Worm (Caenorhabditis elegans) whole organism, L3 larva: ENCODE data around the gene cua-1.

ENCODE experiments used
- R02D3.7 ChIP-seq: fragments of 150-350 bp; optimal IDR thresholded peaks from 2 replicates; lab custom pipeline; 2014; ENCODE audit warnings: missing biosample characterization, missing genetic modification characterization
- ama-1 ChIP-seq: fragments of 150-350 bp; optimal IDR thresholded peaks from 2 replicates; lab custom pipeline; 2018
- ceh-16 ChIP-seq: sonication (generic microtip); optimal IDR thresholded peaks from 2 replicates; lab custom pipeline; 2017; ENCODE audit warnings: missing biosample characterization, missing genetic modification characterization
- ceh-28 ChIP-seq: fragments of 150-350 bp; optimal IDR thresholded peaks from 2 replicates; lab custom pipeline; 2014; ENCODE audit warnings: missing biosample characterization, missing genetic modification reagents, missing genetic modification characterization
- ceh-82 ChIP-seq: fragments of 150-350 bp; optimal IDR thresholded peaks from 2 replicates; lab custom pipeline; 2014; ENCODE audit warnings: missing biosample characterization, missing genetic modification characterization
- ceh-9 ChIP-seq: sonication (generic microtip); optimal IDR thresholded peaks from 2 replicates; lab custom pipeline; 2018; ENCODE audit warnings: missing biosample characterization, missing genetic modification characterization
- egl-27 ChIP-seq: sonication (generic microtip); optimal IDR thresholded peaks from 4 replicates; lab custom pipeline; 2017; ENCODE audit warnings: missing biosample characterization, missing genetic modification reagents, missing genetic modification characterization
- elt-1 ChIP-seq: fragments of 150-350 bp; optimal IDR thresholded peaks from 2 replicates; lab custom pipeline; 2014; ENCODE audit warnings: missing biosample characterization, missing genetic modification characterization
- elt-2 ChIP-seq: sonication (generic microtip); optimal IDR thresholded peaks from 2 replicates; lab custom pipeline; 2016; ENCODE audit warnings: missing genetic modification reagents, mild to moderate bottlenecking, missing genetic modification characterization, missing compliant biosample characterization
- elt-3 ChIP-seq, 3 experiments: fragments of 150-350 bp in 1 of 3; sonication (generic microtip) in 2 of 3; optimal IDR thresholded peaks; 2 replicates in 2 of 3; 4 replicates in 1 of 3; lab custom pipeline; 2014 to 2017; ENCODE audit warnings: missing biosample characterization in 3 of 3, missing genetic modification characterization in 3 of 3
- fkh-10 ChIP-seq: sonication (generic microtip); optimal IDR thresholded peaks from 2 replicates; lab custom pipeline; 2017; ENCODE audit warnings: missing biosample characterization, missing genetic modification reagents, missing genetic modification characterization
- fkh-2 ChIP-seq: fragments of 150-350 bp; optimal IDR thresholded peaks from 2 replicates; lab custom pipeline; 2014; ENCODE audit warnings: missing biosample characterization, missing genetic modification reagents, missing genetic modification characterization
- fos-1 ChIP-seq: fragments of 150-350 bp; optimal IDR thresholded peaks from 2 replicates; lab custom pipeline; 2014; ENCODE audit warnings: missing biosample characterization, missing genetic modification characterization
- hmg-11 ChIP-seq: sonication (generic microtip); optimal IDR thresholded peaks from 2 replicates; lab custom pipeline; 2016; ENCODE audit warnings: missing genetic modification characterization, missing compliant biosample characterization
- lin-15B ChIP-seq: fragments of 150-350 bp; optimal IDR thresholded peaks from 2 replicates; lab custom pipeline; 2014; ENCODE audit warnings: missing biosample characterization, missing genetic modification characterization
- lin-39 ChIP-seq: fragments of 150-350 bp; optimal IDR thresholded peaks from 2 replicates; lab custom pipeline; 2018; ENCODE audit warnings: missing biosample characterization, missing genetic modification reagents, missing genetic modification characterization
- lsy-12 ChIP-seq: sonication (generic microtip); optimal IDR thresholded peaks from 2 replicates; lab custom pipeline; 2016; ENCODE audit warnings: mild to moderate bottlenecking, missing genetic modification characterization, missing compliant biosample characterization
- mml-1 ChIP-seq: fragments of 150-350 bp; sonication (generic microtip); optimal IDR thresholded peaks from 3 replicates; lab custom pipeline; 2014; ENCODE audit warnings: missing biosample characterization, missing genetic modification characterization
- nfya-1 ChIP-seq: sonication (generic microtip); optimal IDR thresholded peaks from 2 replicates; lab custom pipeline; 2017; ENCODE audit warnings: missing genetic modification characterization, mild to moderate bottlenecking, missing compliant biosample characterization, antibody characterized with exemption, moderate library complexity; ENCODE audit not compliant: insufficient read depth
- nhr-12 ChIP-seq: fragments of 150-350 bp; optimal IDR thresholded peaks from 2 replicates; lab custom pipeline; 2014; ENCODE audit warnings: missing biosample characterization, missing genetic modification characterization
- nhr-23 ChIP-seq: fragments of 150-350 bp; optimal IDR thresholded peaks from 2 replicates; lab custom pipeline; 2014; ENCODE audit warnings: missing biosample characterization, missing genetic modification reagents, missing genetic modification characterization
- nhr-25 ChIP-seq: sonication (generic microtip); optimal IDR thresholded peaks from 2 replicates; lab custom pipeline; 2017; ENCODE audit warnings: missing biosample characterization, missing genetic modification characterization
- nhr-28 ChIP-seq: fragments of 150-350 bp; optimal IDR thresholded peaks from 2 replicates; lab custom pipeline; 2014; ENCODE audit warnings: missing biosample characterization, missing genetic modification characterization
- nhr-43 ChIP-seq: sonication (generic microtip); optimal IDR thresholded peaks from 2 replicates; lab custom pipeline; 2016; ENCODE audit warnings: mild to moderate bottlenecking, missing genetic modification characterization, missing compliant biosample characterization; ENCODE audit not compliant: poor library complexity, severe bottlenecking
- nhr-67 ChIP-seq: fragments of 150-350 bp; optimal IDR thresholded peaks from 2 replicates; lab custom pipeline; 2014; ENCODE audit warnings: missing biosample characterization, missing genetic modification characterization
- nhr-76 ChIP-seq: fragments of 150-350 bp; sonication (generic microtip); optimal IDR thresholded peaks from 5 replicates; lab custom pipeline; 2014; ENCODE audit warnings: missing biosample characterization, missing genetic modification characterization
- nhr-77 ChIP-seq: fragments of 150-350 bp; optimal IDR thresholded peaks from 2 replicates; lab custom pipeline; 2014; ENCODE audit warnings: missing biosample characterization, missing genetic modification characterization
- pha-4 ChIP-seq: fragments of 150-350 bp; optimal IDR thresholded peaks from 2 replicates; lab custom pipeline; 2014; ENCODE audit warnings: missing biosample characterization, missing genetic modification reagents, missing genetic modification characterization
- pqm-1 ChIP-seq: fragments of 150-350 bp; optimal IDR thresholded peaks from 2 replicates; lab custom pipeline; 2017; ENCODE audit warnings: missing biosample characterization, missing genetic modification characterization, inconsistent platforms
- skn-1 ChIP-seq: fragments of 150-350 bp; optimal IDR thresholded peaks from 2 replicates; lab custom pipeline; 2014; ENCODE audit warnings: missing biosample characterization, missing genetic modification characterization
- snpc-4 ChIP-seq: fragments of 150-350 bp; optimal IDR thresholded peaks from 2 replicates; lab custom pipeline; 2014; ENCODE audit warnings: missing biosample characterization, missing genetic modification characterization
- tbx-2 ChIP-seq: sonication (generic microtip); optimal IDR thresholded peaks from 2 replicates; lab custom pipeline; 2016; ENCODE audit warnings: mild to moderate bottlenecking, missing genetic modification characterization, missing compliant biosample characterization
- unc-39 ChIP-seq: sonication (generic microtip); optimal IDR thresholded peaks from 4 replicates; lab custom pipeline; 2017; ENCODE audit warnings: missing biosample characterization, missing genetic modification characterization
- ztf-11 ChIP-seq: fragments of 150-350 bp; optimal IDR thresholded peaks from 2 replicates; lab custom pipeline; 2014; ENCODE audit warnings: missing biosample characterization, missing genetic modification characterization

The cua-1 gene

DNA sequence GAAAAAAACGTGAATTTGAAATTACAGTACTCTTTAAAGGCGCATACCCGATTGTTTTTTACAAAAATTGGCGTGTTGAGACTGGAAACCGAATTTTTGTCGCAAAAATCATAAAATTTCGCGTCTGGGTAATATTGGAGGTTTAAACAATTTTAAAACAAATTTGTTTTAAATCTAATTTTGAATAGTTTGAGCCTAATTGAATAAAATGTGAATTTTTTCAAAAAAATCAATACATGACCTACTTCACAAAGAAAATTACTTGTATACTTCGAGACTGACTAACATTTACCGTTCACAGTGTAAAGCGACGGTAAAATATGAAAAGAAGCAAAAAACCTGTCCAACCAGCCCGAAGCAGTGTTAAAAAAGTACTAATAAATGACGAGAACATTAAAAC is 2.2 kb upstream of the cua-1 start:
- TF ChIP-seq ama-1 (lab: Kevin White, UChicago) = peak; percentile 7
- TF ChIP-seq R02D3.7 (tag; lab: Kevin White, UChicago) = no peak
- peak; percentile 5 for TF ChIP-seq nhr-23 (tag; lab: Kevin White, UChicago)
- TF ChIP-seq ceh-28 (tag; lab: Kevin White, UChicago) = peak; percentile 58
- TF ChIP-seq ceh-9 (tag; lab: Kevin White, UChicago) = no peak
- TF ChIP-seq tbx-2 (tag; lab: Kevin White, UChicago) = no peak
- no peak for TF ChIP-seq nhr-28 (tag; lab: Kevin White, UChicago)
- TF ChIP-seq, all 47 proteins: peak for 3

DNA sequence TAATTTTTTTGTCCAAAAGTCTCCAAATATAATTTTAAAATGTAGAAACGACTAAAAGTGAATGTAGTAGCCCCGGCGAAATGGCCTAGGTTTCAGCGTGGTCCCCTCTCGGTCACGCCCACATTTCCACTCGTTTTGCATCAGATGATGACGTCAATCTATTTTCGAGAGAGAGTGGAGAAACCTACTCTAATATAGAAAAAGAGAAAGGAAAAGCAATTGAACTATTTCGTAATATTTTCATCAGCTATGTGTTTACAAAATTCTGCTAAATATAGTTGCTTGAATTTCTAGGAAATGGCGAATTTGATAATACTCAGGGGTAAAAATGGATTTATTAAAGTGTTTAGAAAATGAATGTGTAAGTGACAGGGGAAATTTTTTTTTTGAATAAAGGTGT is 709 bp upstream of the cua-1 start:
- TF ChIP-seq fos-1 (tag; lab: Kevin White, UChicago) (no peak), nhr-28 (tag; lab: Kevin White, UChicago) (no peak), nhr-67 (tag; lab: Kevin White, UChicago) (no peak), lin-15B (peak; percentile 47), elt-2 (no peak), fkh-2 (tag; lab: Kevin White, UChicago) (no peak), nhr-12 (no peak), unc-39 (no peak), ceh-82 (tag; lab: Kevin White, UChicago) (no peak), hmg-11 (tag; lab: Kevin White, UChicago) (peak; percentile 3), pha-4 (peak; percentile 47), ztf-11 (tag; lab: Kevin White, UChicago) (no peak), ceh-16 (tag; lab: Kevin White, UChicago) (no peak), elt-1 (tag; lab: Kevin White, UChicago) (no peak), ceh-28 (tag; lab: Kevin White, UChicago) (no peak), lsy-12 (tag; lab: Kevin White, UChicago) (no peak), fkh-10 (GFP tag; lab: Kevin White, UChicago) (peak; percentile 34), nfya-1 (tag; lab: Kevin White, UChicago) (peak; percentile 51), egl-27 (no peak), nhr-77 (tag; lab: Kevin White, UChicago) (no peak), elt-3 (tag; optimal IDR thresholded peaks at IDR 0.05; lab: Kevin White, UChicago) (no peak), nhr-43 (no peak), skn-1 (tag; lab: Kevin White, UChicago) (no peak), ceh-9 (tag; lab: Kevin White, UChicago) (no peak), lin-39 (tag; lab: Kevin White, UChicago) (peak; percentile 0), snpc-4 (tag; lab: Kevin White, UChicago) (no peak), nhr-76 (tag; lab: Kevin White, UChicago) (no peak)

DNA sequence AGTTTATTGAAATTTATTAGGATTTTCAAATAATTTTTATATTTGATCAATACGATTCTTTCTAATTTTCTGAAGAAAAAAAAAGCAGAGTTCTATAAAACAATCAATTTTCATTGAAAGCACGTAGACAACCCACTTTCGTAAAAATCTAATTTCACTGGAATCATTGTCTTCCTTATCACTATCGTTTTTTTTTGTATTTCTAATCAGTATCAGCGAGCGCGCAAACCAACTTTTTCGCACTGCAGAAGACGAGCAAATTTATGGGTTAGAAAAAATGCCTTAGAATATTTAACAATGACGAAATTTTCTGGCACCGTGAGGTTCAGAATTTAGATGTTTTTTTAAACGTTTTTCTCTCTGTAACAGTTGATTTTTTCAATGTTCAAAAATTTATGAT is 2.3 kb downstream of the cua-1 start:
- TF ChIP-seq elt-2 (peak; percentile 62), snpc-4 (tag; lab: Kevin White, UChicago) (no peak)
- TF ChIP-seq, all 47 proteins: peak for 1

DNA sequence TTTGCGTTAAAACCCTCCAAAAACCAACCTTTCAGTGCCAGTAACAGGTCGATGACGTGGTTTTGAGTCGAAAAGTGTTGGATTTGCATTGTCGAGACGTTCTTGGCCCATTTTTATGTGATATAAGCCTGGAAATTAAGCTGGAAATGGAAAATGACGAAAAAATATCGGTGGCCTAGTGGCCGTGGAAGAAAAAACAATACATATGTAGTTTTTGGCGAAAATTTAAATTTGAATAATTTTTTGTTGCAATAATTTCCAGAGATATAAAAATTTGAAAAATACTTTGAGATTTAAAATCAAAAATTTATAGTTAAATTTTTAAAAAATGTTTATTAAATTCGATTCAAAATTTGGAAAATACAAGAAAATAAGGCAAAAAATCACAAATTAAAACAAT is 15.7 kb downstream of the cua-1 start, which contains the start of gene ciao-2B:
Gene ciao-2B (minus strand): TSS at position 130 of the 400 bp plus-strand sequence.
- TF ChIP-seq ceh-28 (tag; lab: Kevin White, UChicago) (peak; percentile 27), lin-15B (peak; percentile 23), nhr-28 (tag; lab: Kevin White, UChicago) (no peak), nhr-25 (no peak), pha-4 (peak; percentile 57), skn-1 (tag; lab: Kevin White, UChicago) (peak; percentile 24), nfya-1 (tag; lab: Kevin White, UChicago) (peak; percentile 44), ceh-16 (tag; lab: Kevin White, UChicago) (no peak)

DNA sequence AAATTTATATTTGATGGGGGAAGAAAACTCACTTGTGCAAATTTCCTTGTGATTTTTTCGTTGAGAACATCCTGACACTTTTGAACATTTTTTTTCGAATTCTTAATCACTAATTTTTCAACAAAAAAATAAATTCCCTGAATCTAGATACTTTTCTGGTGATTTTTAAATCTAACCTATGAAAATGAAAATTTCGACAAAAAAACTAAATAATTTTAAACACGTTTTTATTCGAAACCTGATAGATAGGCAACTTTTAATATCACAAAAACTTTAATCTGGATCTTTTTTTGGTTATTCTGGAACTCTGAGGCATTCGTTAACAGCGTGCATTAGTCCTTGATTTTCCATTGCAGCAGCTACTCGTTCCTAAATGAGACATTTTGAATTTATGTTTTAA is 18.3 kb downstream of the cua-1 start, which contains the start of gene F45G2.9:
Gene F45G2.9 (minus strand): TSS at position 101 of the 400 bp plus-strand sequence.
- TF ChIP-seq pqm-1 (tag; lab: Kevin White, UChicago) = no peak
- no peak for TF ChIP-seq mml-1 (tag; lab: Kevin White, UChicago)
- TF ChIP-seq lsy-12 (tag; lab: Kevin White, UChicago) = no peak
- TF ChIP-seq, all 47 proteins: peak for 0
